Worm (Caenorhabditis elegans) whole organism, L4 larva: ENCODE measurements around the gene chk-2.

Source experiments
- ZK546.5 ChIP-seq, 2 experiments: sonication (generic microtip); optimal IDR thresholded peaks; 2 replicates each; lab custom pipeline; 2017; ENCODE audit warnings: missing biosample characterization in 2 of 2, missing genetic modification characterization in 2 of 2
- ceh-82 ChIP-seq: sonication (generic microtip); optimal IDR thresholded peaks from 2 replicates; lab custom pipeline; 2017; ENCODE audit warnings: missing biosample characterization, missing genetic modification characterization
- egl-27 ChIP-seq: sonication (generic microtip); optimal IDR thresholded peaks from 3 replicates; lab custom pipeline; 2017; ENCODE audit warnings: missing biosample characterization, missing genetic modification reagents, missing genetic modification characterization
- nhr-102 ChIP-seq: sonication (generic microtip); optimal IDR thresholded peaks from 2 replicates; lab custom pipeline; 2016; ENCODE audit warnings: mild to moderate bottlenecking, missing genetic modification characterization, moderate library complexity, missing compliant biosample characterization
- nhr-11 ChIP-seq: fragments of 150-350 bp; optimal IDR thresholded peaks from 2 replicates; lab custom pipeline; 2014; ENCODE audit warnings: missing biosample characterization, missing genetic modification characterization
- nhr-237 ChIP-seq: sonication (generic microtip); optimal IDR thresholded peaks from 2 replicates; lab custom pipeline; 2017; ENCODE audit warnings: missing biosample characterization, missing genetic modification characterization
- nhr-76 ChIP-seq: fragments of 150-350 bp; optimal IDR thresholded peaks from 2 replicates; lab custom pipeline; 2014; ENCODE audit warnings: missing biosample characterization, missing genetic modification characterization
- skn-1 ChIP-seq: fragments of 150-350 bp; optimal IDR thresholded peaks from 2 replicates; lab custom pipeline; 2014; ENCODE audit warnings: missing biosample characterization, missing genetic modification characterization
- unc-62 ChIP-seq, 3 experiments: fragments of 150-350 bp in 1 of 3; sonication (generic microtip); optimal IDR thresholded peaks in 2 of 3; peaks in 1 of 3; 1 replicate in 1 of 3; 2 replicates in 2 of 3; lab custom pipeline; 2014 to 2017; ENCODE audit warnings: missing biosample characterization in 3 of 3, missing genetic modification characterization in 3 of 3, missing genetic modification reagents in 3 of 3, missing genotype in 1 of 3
- zag-1 ChIP-seq: fragments of 150-350 bp; optimal IDR thresholded peaks from 2 replicates; lab custom pipeline; 2014; ENCODE audit warnings: missing biosample characterization, missing genetic modification characterization

ce11 chrV:19923924-19924323, 8.1 kb upstream of the chk-2 start, which contains the start of gene skr-4:
- TF ChIP-seq zag-1 (tag; lab: Kevin White, UChicago) (no peak), ceh-82 (no peak), nhr-237 (tag; lab: Kevin White, UChicago) (no peak), unc-62 (GFP tag; optimal IDR thresholded peaks at IDR 0.05 in 1 of 2; lab: Kevin White, UChicago) (no peak), unc-62 (tag; optimal IDR thresholded peaks at IDR 0.05; lab: Kevin White, UChicago) (no peak), nhr-102 (tag; lab: Kevin White, UChicago) (no peak), egl-27 (tag; lab: Kevin White, UChicago) (no peak), nhr-11 (tag; lab: Kevin White, UChicago) (no peak), nhr-76 (tag; lab: Kevin White, UChicago) (no peak), ZK546.5 (tag; optimal IDR thresholded peaks at IDR 0.05; lab: Kevin White, UChicago) (no peak), skn-1 (tag; lab: Kevin White, UChicago) (no peak)
